Worm (Caenorhabditis elegans) whole organism, L3 larva: Measurements from ENCODE around the gene nsph-4.2.

Experiments used
- elt-2 ChIP-seq: sonication (generic microtip); optimal IDR thresholded peaks from 2 replicates; lab custom pipeline; 2016; ENCODE audit warnings: missing genetic modification reagents, mild to moderate bottlenecking, missing genetic modification characterization, missing compliant biosample characterization
- nhr-12 ChIP-seq: fragments of 150-350 bp; optimal IDR thresholded peaks from 2 replicates; lab custom pipeline; 2014; ENCODE audit warnings: missing biosample characterization, missing genetic modification characterization
- nhr-237 ChIP-seq: fragments of 150-350 bp; optimal IDR thresholded peaks from 2 replicates; lab custom pipeline; 2014; ENCODE audit warnings: missing biosample characterization, missing genetic modification characterization
- pha-4 ChIP-seq: fragments of 150-350 bp; optimal IDR thresholded peaks from 2 replicates; lab custom pipeline; 2014; ENCODE audit warnings: missing biosample characterization, missing genetic modification reagents, missing genetic modification characterization

DNA sequence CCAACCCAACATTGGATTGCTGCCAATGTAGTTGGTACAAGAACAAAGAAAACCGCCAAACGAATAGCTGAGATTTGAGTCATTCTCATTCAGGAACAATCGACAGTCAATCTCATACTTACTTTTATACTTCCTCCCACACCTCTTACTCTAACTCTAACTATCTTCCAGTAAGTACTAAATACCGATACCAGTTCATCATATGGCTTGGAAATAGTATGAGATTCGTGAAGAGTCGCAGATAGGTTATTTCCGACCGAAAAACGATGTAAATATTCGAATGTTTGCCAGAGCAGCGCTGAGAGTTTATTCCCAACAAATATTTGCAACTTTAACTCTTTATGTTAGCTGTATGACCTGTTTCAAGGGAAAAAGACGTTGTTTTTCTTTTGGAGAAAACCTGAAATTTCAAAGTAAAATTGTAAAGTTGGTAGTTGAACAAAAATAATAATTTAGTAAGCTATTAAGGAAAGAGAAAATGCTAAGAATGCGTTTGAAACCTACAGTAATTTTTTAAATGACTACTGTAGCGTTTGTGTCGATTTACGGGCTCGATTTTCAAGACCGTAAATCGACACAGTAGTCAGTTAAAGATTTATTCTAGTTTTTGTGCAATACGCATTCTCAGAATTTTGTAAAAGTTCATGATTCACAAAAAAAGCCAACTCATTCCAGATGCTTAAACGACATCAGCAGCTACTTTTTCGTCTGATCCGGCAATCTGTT is 32.0 kb upstream of the nsph-4.2 start, which contains the start of the genes W03F8.6 and mtrf-1L:
- TF ChIP-seq nhr-12 (tag; lab: Kevin White, UChicago) (no peak), elt-2 (tag; lab: Kevin White, UChicago) (no peak), pha-4 (peak; percentile 70), nhr-237 (tag; lab: Kevin White, UChicago) (no peak)
